Fruit fly (Drosophila melanogaster) whole organism, embryonic: ENCODE data around the gene Lcp65Ae.
A peak's percentile ranks its signal among the peaks of the same experiment; 100 is the strongest.

ENCODE experiments used
- Atf-2 ChIP-seq: fragments of 200-800 bp; sonication (Bioruptor generic); optimal IDR thresholded peaks from 2 replicates; lab custom pipeline; 2016; ENCODE audit warnings: missing biosample characterization, missing genetic modification characterization
- Atf3 ChIP-seq: fragments of 200-800 bp; sonication (Bioruptor generic); optimal IDR thresholded peaks from 3 replicates; lab custom pipeline; 2016; ENCODE audit warnings: missing biosample characterization, missing genetic modification characterization
- CG10366 ChIP-seq: fragments of 200-800 bp; sonication (Bioruptor generic); IDR thresholded peaks from 2 replicates; pipeline ENCODE4 v1.3.6; 2022; ENCODE audit warnings: missing biosample characterization, missing genetic modification characterization
- CG10431 ChIP-seq: fragments of 200-800 bp; sonication (Bioruptor generic); optimal IDR thresholded peaks from 3 replicates; lab custom pipeline; 2018; ENCODE audit warnings: missing biosample characterization, mild to moderate bottlenecking, missing genetic modification characterization
- CG10959 ChIP-seq: fragments of 200-800 bp; sonication (Bioruptor generic); IDR thresholded peaks from 2 replicates; pipeline ENCODE4 v1.3.6; 2022; ENCODE audit warnings: missing biosample characterization, missing genetic modification characterization
- CG11247 ChIP-seq: fragments of 200-800 bp; sonication (Bioruptor generic); IDR thresholded peaks from 2 replicates; pipeline ENCODE4 v1.3.6; 2022; ENCODE audit warnings: missing biosample characterization, missing genetic modification characterization
- CG12104 ChIP-seq: fragments of 200-800 bp; sonication (Bioruptor generic); optimal IDR thresholded peaks from 3 replicates; lab custom pipeline; 2016; ENCODE audit warnings: missing biosample characterization, missing genetic modification characterization
- CG12299 ChIP-seq: fragments of 200-800 bp; sonication (Bioruptor generic); optimal IDR thresholded peaks from 2 replicates; lab custom pipeline; 2018; ENCODE audit warnings: missing biosample characterization, mild to moderate bottlenecking, missing genetic modification characterization
- CG1647 ChIP-seq: fragments of 200-800 bp; sonication (Bioruptor generic); optimal IDR thresholded peaks from 3 replicates; lab custom pipeline; 2016; ENCODE audit warnings: missing biosample characterization, missing genetic modification characterization
- CG17186 ChIP-seq: fragments of 200-800 bp; sonication (Bioruptor generic); optimal IDR thresholded peaks from 3 replicates; lab custom pipeline; 2017; ENCODE audit warnings: missing biosample characterization, missing genetic modification reagents, missing genetic modification characterization
- CG18619 ChIP-seq: fragments of 200-800 bp; sonication (Bioruptor generic); optimal IDR thresholded peaks from 3 replicates; lab custom pipeline; 2017; ENCODE audit warnings: missing biosample characterization, mild to moderate bottlenecking, missing genetic modification characterization
- CG2712 ChIP-seq: fragments of 200-800 bp; optimal IDR thresholded peaks from 3 replicates; lab custom pipeline; 2019; ENCODE audit warnings: missing biosample characterization, mild to moderate bottlenecking, missing genetic modification characterization, moderate library complexity
- CG30020 ChIP-seq: fragments of 200-800 bp; optimal IDR thresholded peaks from 2 replicates; lab custom pipeline; 2019; ENCODE audit warnings: missing biosample characterization, mild to moderate bottlenecking, missing genetic modification characterization, moderate library complexity
- CG4424 ChIP-seq: fragments of 200-800 bp; sonication (Bioruptor generic); optimal IDR thresholded peaks from 3 replicates; lab custom pipeline; 2016; ENCODE audit warnings: missing biosample characterization, missing genetic modification characterization
- CG4854 ChIP-seq: fragments of 200-800 bp; sonication (Bioruptor generic); optimal IDR thresholded peaks from 2 replicates; lab custom pipeline; 2016; ENCODE audit warnings: missing biosample characterization, missing genetic modification characterization, inconsistent platforms
- CG5245 ChIP-seq: fragments of 200-800 bp; sonication (Bioruptor generic); optimal IDR thresholded peaks from 3 replicates; lab custom pipeline; 2016; ENCODE audit warnings: missing biosample characterization, missing genetic modification characterization
- CG6175 ChIP-seq: fragments of 200-800 bp; sonication (Bioruptor generic); IDR thresholded peaks from 3 replicates; pipeline ENCODE4 v1.3.6; 2022; ENCODE audit warnings: missing biosample characterization, missing genetic modification characterization
- CG6654 ChIP-seq: fragments of 200-800 bp; sonication (Bioruptor generic); optimal IDR thresholded peaks from 2 replicates; lab custom pipeline; 2017; ENCODE audit warnings: missing biosample characterization, mild to moderate bottlenecking, missing genetic modification characterization
- CG6765 ChIP-seq: fragments of 200-800 bp; sonication (Bioruptor generic); optimal IDR thresholded peaks from 3 replicates; lab custom pipeline; 2017; ENCODE audit warnings: missing biosample characterization, mild to moderate bottlenecking, missing genetic modification characterization
- CG7357 ChIP-seq: fragments of 200-800 bp; sonication (Bioruptor generic); IDR thresholded peaks from 3 replicates; pipeline ENCODE4 v1.3.6; 2022; ENCODE audit warnings: missing biosample characterization, missing genetic modification characterization
- CG7928 ChIP-seq: fragments of 200-800 bp; sonication (Bioruptor generic); optimal IDR thresholded peaks from 2 replicates; lab custom pipeline; 2017; ENCODE audit warnings: missing biosample characterization, mild to moderate bottlenecking, missing genetic modification characterization
- CG7963 ChIP-seq: fragments of 200-800 bp; sonication (Bioruptor generic); IDR thresholded peaks from 3 replicates; pipeline ENCODE4 v1.3.6; 2022; ENCODE audit warnings: missing biosample characterization, missing genetic modification characterization; ENCODE audit not compliant: partially characterized antibody
- CG8944 ChIP-seq: fragments of 200-800 bp; sonication (Bioruptor generic); optimal IDR thresholded peaks from 3 replicates; lab custom pipeline; 2016; ENCODE audit warnings: missing biosample characterization, missing genetic modification characterization
- CG9932 ChIP-seq: fragments of 200-800 bp; sonication (Bioruptor generic); IDR thresholded peaks from 2 replicates; pipeline ENCODE4 v1.3.6; 2022; ENCODE audit warnings: missing biosample characterization, missing genetic modification characterization
- CrebB ChIP-seq: fragments of 200-800 bp; sonication (Bioruptor generic); optimal IDR thresholded peaks from 3 replicates; lab custom pipeline; 2018; ENCODE audit warnings: missing biosample characterization, mild to moderate bottlenecking, missing genetic modification characterization
- Drgx ChIP-seq: fragments of 200-800 bp; sonication (Bioruptor generic); IDR thresholded peaks from 2 replicates; pipeline ENCODE4 v1.3.6; 2022; ENCODE audit warnings: missing biosample characterization, missing genetic modification characterization
- Fer2 ChIP-seq: fragments of 200-800 bp; sonication (Bioruptor generic); optimal IDR thresholded peaks from 2 replicates; lab custom pipeline; 2018; ENCODE audit warnings: missing biosample characterization, mild to moderate bottlenecking, missing genetic modification characterization, moderate library complexity
- H2.0 ChIP-seq: fragments of 200-800 bp; sonication (Bioruptor generic); IDR thresholded peaks from 2 replicates; pipeline ENCODE4 v1.3.6; 2022; ENCODE audit warnings: missing biosample characterization, missing genetic modification characterization
- Hr78 ChIP-seq, 2 experiments: fragments of 200-800 bp in 1 of 2; fragments of >200 bp in 1 of 2; sonication (Bioruptor generic) in 1 of 2; optimal IDR thresholded peaks; 2 replicates each; lab custom pipeline; 2017 to 2019; ENCODE audit warnings: missing biosample characterization in 2 of 2, missing genetic modification characterization in 2 of 2, mild to moderate bottlenecking in 1 of 2, moderate library complexity in 1 of 2
- NC2α ChIP-seq: fragments of 200-800 bp; sonication (Bioruptor generic); optimal IDR thresholded peaks from 2 replicates; lab custom pipeline; 2016; ENCODE audit warnings: missing biosample characterization, missing genetic modification characterization
- Neu2 ChIP-seq: fragments of 200-800 bp; sonication (Bioruptor generic); optimal IDR thresholded peaks from 3 replicates; lab custom pipeline; 2016; ENCODE audit warnings: missing biosample characterization, missing genetic modification characterization, borderline replicate concordance
- NfI ChIP-seq: fragments of 200-800 bp; sonication (Bioruptor generic); optimal IDR thresholded peaks from 3 replicates; lab custom pipeline; 2018; ENCODE audit warnings: missing biosample characterization, mild to moderate bottlenecking, missing genetic modification characterization, moderate library complexity
- Six4 ChIP-seq: fragments of 200-800 bp; sonication (Bioruptor generic); optimal IDR thresholded peaks from 2 replicates; lab custom pipeline; 2016; ENCODE audit warnings: missing biosample characterization, missing genetic modification characterization
- TFAM ChIP-seq: fragments of 200-800 bp; sonication (Bioruptor generic); optimal IDR thresholded peaks from 2 replicates; lab custom pipeline; 2017; ENCODE audit warnings: missing biosample characterization, missing genetic modification characterization, inconsistent platforms
- al ChIP-seq: fragments of 200-800 bp; sonication (Bioruptor generic); IDR thresholded peaks from 2 replicates; pipeline ENCODE4 v1.3.6; 2022; ENCODE audit warnings: missing biosample characterization, missing genetic modification characterization
- bab2 ChIP-seq: fragments of 200-800 bp; sonication (Bioruptor generic); optimal IDR thresholded peaks from 2 replicates; lab custom pipeline; 2016; ENCODE audit warnings: missing biosample characterization, missing genetic modification characterization
- chn ChIP-seq: fragments of 200-800 bp; sonication (Bioruptor generic); optimal IDR thresholded peaks from 2 replicates; lab custom pipeline; 2016; ENCODE audit warnings: missing biosample characterization, missing genetic modification characterization
- ci ChIP-seq: fragments of 200-800 bp; sonication (Bioruptor generic); IDR thresholded peaks from 3 replicates; pipeline ENCODE4 v1.3.6; 2022; ENCODE audit warnings: missing biosample characterization, missing genetic modification characterization
- disco-r ChIP-seq: fragments of 200-800 bp; sonication (Bioruptor generic); optimal IDR thresholded peaks from 2 replicates; lab custom pipeline; 2016; ENCODE audit warnings: missing biosample characterization, missing genetic modification characterization
- eyg ChIP-seq: fragments of 200-800 bp; sonication (Bioruptor generic); optimal IDR thresholded peaks from 3 replicates; lab custom pipeline; 2016; ENCODE audit warnings: missing biosample characterization, missing genetic modification characterization
- insv ChIP-seq, 2 experiments: fragments of 200-800 bp; sonication (Bioruptor generic); optimal IDR thresholded peaks; 3 replicates each; lab custom pipeline; 2016 to 2018; ENCODE audit warnings: missing biosample characterization in 2 of 2, missing genetic modification characterization in 2 of 2
- jing ChIP-seq: fragments of 200-800 bp; sonication (Bioruptor generic); optimal IDR thresholded peaks from 2 replicates; lab custom pipeline; 2018; ENCODE audit warnings: missing biosample characterization, mild to moderate bottlenecking, missing genetic modification characterization
- lola ChIP-seq, 3 experiments: fragments of >200 bp in 2 of 3; fragments of 200-800 bp in 1 of 3; sonication (Bioruptor generic) in 1 of 3; optimal IDR thresholded peaks; 2 replicates each; lab custom pipeline; 2017 to 2019; ENCODE audit warnings: missing biosample characterization in 3 of 3, missing genetic modification characterization in 3 of 3, mild to moderate bottlenecking in 1 of 3, moderate library complexity in 1 of 3
- maf-S ChIP-seq: fragments of 200-800 bp; sonication (Bioruptor generic); optimal IDR thresholded peaks from 2 replicates; lab custom pipeline; 2016; ENCODE audit warnings: missing biosample characterization, missing genetic modification characterization
- mam ChIP-seq: fragments of 200-800 bp; sonication (Bioruptor generic); optimal IDR thresholded peaks from 3 replicates; lab custom pipeline; 2016; ENCODE audit warnings: missing biosample characterization, missing genetic modification characterization
- nmo ChIP-seq: fragments of 200-800 bp; sonication (Bioruptor generic); optimal IDR thresholded peaks from 2 replicates; lab custom pipeline; 2018; ENCODE audit warnings: missing biosample characterization, mild to moderate bottlenecking, missing genetic modification characterization, moderate library complexity
- pho ChIP-seq: fragments of 200-800 bp; sonication (Bioruptor generic); optimal IDR thresholded peaks from 2 replicates; lab custom pipeline; 2016; ENCODE audit warnings: missing biosample characterization, missing genetic modification characterization
- phol ChIP-seq: fragments of 200-800 bp; sonication (Bioruptor generic); optimal IDR thresholded peaks from 3 replicates; lab custom pipeline; 2018; ENCODE audit warnings: missing biosample characterization, mild to moderate bottlenecking, missing genetic modification characterization, moderate library complexity
- scrt ChIP-seq: fragments of 200-800 bp; sonication (Bioruptor generic); optimal IDR thresholded peaks from 2 replicates; lab custom pipeline; 2018; ENCODE audit warnings: missing biosample characterization, mild to moderate bottlenecking, missing genetic modification characterization, moderate library complexity
- sens ChIP-seq: fragments of 200-800 bp; sonication (Bioruptor generic); peaks from one replicate; lab custom pipeline; 2016; ENCODE audit warnings: missing biosample characterization, missing genetic modification characterization
- sob ChIP-seq: fragments of 200-800 bp; sonication (Bioruptor generic); IDR thresholded peaks from 2 replicates; pipeline ENCODE4 v1.3.6; 2022; ENCODE audit warnings: missing biosample characterization, missing genetic modification characterization

Lcp65Ae gene

dm6 chr3L:6181776-6182175, 43.9 kb upstream of the Lcp65Ae start, which contains the start of gene CG10274 (continued):
- TF ChIP-seq chn (GFP tag; lab: Kevin White, UChicago) (peak; percentile 72), CG12104 (GFP tag; lab: Kevin White, UChicago) (peak; percentile 51), CG11247 (peak; percentile 59; the same call in 1 of the 2 replicates), pho (GFP tag; lab: Kevin White, UChicago) (peak; percentile 89), CG6175 (GFP tag; lab: Robert Waterston, UW) (no peak), CG7928 (GFP tag; lab: Kevin White, UChicago) (peak; percentile 18), CG10366 (GFP tag; lab: Robert Waterston, UW) (peak; percentile 50), CG18619 (GFP tag; lab: Kevin White, UChicago) (peak; percentile 77), lola (GFP tag; optimal IDR thresholded peaks at IDR 0.05; lab: Kevin White, UChicago) (peak in 1 of 3 experiments; percentile 81), eyg (GFP tag; lab: Kevin White, UChicago) (no peak), Neu2 (GFP tag; lab: Kevin White, UChicago) (no peak), disco-r (no peak), phol (tag; lab: Kevin White, UChicago) (peak; percentile 86), CG2712 (peak; percentile 83), al (GFP tag; lab: Robert Waterston, UW) (peak; percentile 76), Hr78 (GFP tag; optimal IDR thresholded peaks at IDR 0.05; lab: Kevin White, UChicago) (no peak), ci (peak; percentile 35; the same call in 1 of the 3 replicates), CG4854 (GFP tag; lab: Kevin White, UChicago) (peak; percentile 63), CG30020 (tag; lab: Kevin White, UChicago) (peak; percentile 79), CG10431 (GFP tag; lab: Kevin White, UChicago) (no peak), CG10959 (GFP tag; lab: Robert Waterston, UW) (0 out of 2 replicates have a peak, but pooled peaks have one; percentile 24), Fer2 (tag; lab: Kevin White, UChicago) (peak; percentile 72), CG12299 (tag; lab: Kevin White, UChicago) (peak; percentile 19), mam (GFP tag; lab: Kevin White, UChicago) (peak; percentile 80), bab2 (peak; percentile 67), sens (GFP tag; lab: Kevin White, UChicago) (peak; percentile 96), H2.0 (GFP tag; lab: Robert Waterston, UW) (peak; percentile 56; the same call in 1 of the 2 replicates), NC2α (GFP tag; lab: Kevin White, UChicago) (peak; percentile 35), CG6765 (peak; percentile 43), CG7963 (GFP tag; lab: Robert Waterston, UW) (no peak), nmo (GFP tag; lab: Kevin White, UChicago) (peak; percentile 91), insv (GFP tag; optimal IDR thresholded peaks at IDR 0.05; lab: Kevin White, UChicago) (peak in 1 of 2 experiments; percentile 31), CrebB (tag; lab: Kevin White, UChicago) (peak; percentile 38), CG4424 (peak; percentile 85), NfI (GFP tag; lab: Kevin White, UChicago) (peak; percentile 81), maf-S (GFP tag; lab: Kevin White, UChicago) (peak; percentile 6), Atf3 (GFP tag; lab: Kevin White, UChicago) (peak; percentile 59), jing (GFP tag; lab: Kevin White, UChicago) (no peak), CG8944 (GFP tag; lab: Kevin White, UChicago) (peak; percentile 63), Drgx (GFP tag; lab: Robert Waterston, UW) (peak; percentile 37; the same call in 1 of the 2 replicates), CG9932 (GFP tag; lab: Robert Waterston, UW) (peak; percentile 88), CG7357 (GFP tag; lab: Robert Waterston, UW) (peak; percentile 33; the same call in 1 of the 3 replicates), TFAM (GFP tag; lab: Kevin White, UChicago) (no peak), CG17186 (peak; percentile 66), Six4 (peak; percentile 66), CG5245 (peak; percentile 47), Atf-2 (GFP tag; lab: Kevin White, UChicago) (peak; percentile 68), sob (GFP tag; lab: Robert Waterston, UW) (peak; percentile 84), CG6654 (peak; percentile 18), scrt (GFP tag; lab: Kevin White, UChicago) (no peak), CG1647 (peak; percentile 67)
